Worm (Caenorhabditis elegans) whole organism, young adult: Measurements from ENCODE around the gene F53B3.6.
A peak's percentile ranks its signal among the peaks of the same experiment; 100 is the strongest.

ENCODE experiments used
- B0261.1 ChIP-seq: sonication (generic microtip); optimal IDR thresholded peaks from 2 replicates; lab custom pipeline; 2016; ENCODE audit warnings: mild to moderate bottlenecking, missing genetic modification characterization, moderate library complexity, missing compliant biosample characterization
- C17E4.6 ChIP-seq: fragments of 200-800 bp; sonication (Bioruptor generic); IDR thresholded peaks from 2 replicates; pipeline ENCODE4 v1.3.6; 2022; ENCODE audit warnings: missing genetic modification reagents, missing genetic modification characterization, missing compliant biosample characterization
- F23B12.7 ChIP-seq: sonication (generic microtip); optimal IDR thresholded peaks from 2 replicates; lab custom pipeline; 2017; ENCODE audit warnings: missing genetic modification characterization, mild to moderate bottlenecking, missing compliant biosample characterization, antibody characterized with exemption, moderate library complexity; ENCODE audit not compliant: insufficient read depth
- F55B11.4 ChIP-seq: sonication (generic microtip); optimal IDR thresholded peaks from 2 replicates; lab custom pipeline; 2016; ENCODE audit warnings: missing compliant biosample characterization, missing genetic modification characterization, borderline replicate concordance; ENCODE audit not compliant: insufficient read depth
- T26A5.8 ChIP-seq: sonication (generic microtip); optimal IDR thresholded peaks from 2 replicates; lab custom pipeline; 2016; ENCODE audit warnings: missing genetic modification characterization, missing compliant biosample characterization
- Y79H2A.3 ChIP-seq: fragments of 200-800 bp; sonication (Bioruptor generic); conservative IDR thresholded peaks from 2 replicates; pipeline ENCODE4 v1.3.6; 2022; ENCODE audit warnings: missing genetic modification reagents, missing genetic modification characterization, missing compliant biosample characterization
- ZK185.1 ChIP-seq: sonication (generic microtip); optimal IDR thresholded peaks from 2 replicates; lab custom pipeline; 2016; ENCODE audit warnings: mild to moderate bottlenecking, missing genetic modification characterization, missing compliant biosample characterization; ENCODE audit not compliant: poor library complexity, severe bottlenecking
- aptf-3 ChIP-seq: fragments of 200-800 bp; sonication (Bioruptor generic); IDR thresholded peaks from 2 replicates; pipeline ENCODE4 v1.3.6; 2022; ENCODE audit warnings: missing genetic modification characterization, missing compliant biosample characterization
- attf-6 ChIP-seq: fragments of 200-800 bp; sonication (Bioruptor generic); IDR thresholded peaks from 2 replicates; pipeline ENCODE4 v1.3.6; 2022; ENCODE audit warnings: missing genetic modification reagents, missing genetic modification characterization, missing compliant biosample characterization
- bed-1 ChIP-seq: fragments of 200-800 bp; sonication (Bioruptor generic); IDR thresholded peaks from 2 replicates; pipeline ENCODE4 v1.3.6; 2022; ENCODE audit warnings: missing genetic modification reagents, missing genetic modification characterization, missing compliant biosample characterization
- bed-2 ChIP-seq: fragments of 200-800 bp; sonication (Bioruptor generic); IDR thresholded peaks from 2 replicates; pipeline ENCODE4 v1.3.6; 2022; ENCODE audit warnings: missing genetic modification reagents, missing genetic modification characterization, missing compliant biosample characterization
- ccch-3 ChIP-seq: fragments of 200-800 bp; sonication (Bioruptor generic); optimal IDR thresholded peaks from 2 replicates; lab custom pipeline; 2018; ENCODE audit warnings: mild to moderate bottlenecking, missing genetic modification characterization, missing compliant biosample characterization
- ceh-58 ChIP-seq: fragments of 200-800 bp; sonication (Bioruptor generic); IDR thresholded peaks from 2 replicates; pipeline ENCODE4 v1.3.6; 2022; ENCODE audit warnings: missing genetic modification characterization, missing compliant biosample characterization
- die-1 ChIP-seq: sonication (generic microtip); optimal IDR thresholded peaks from 2 replicates; lab custom pipeline; 2016; ENCODE audit warnings: missing genotype, mild to moderate bottlenecking, missing genetic modification characterization, missing compliant biosample characterization
- dpl-1 ChIP-seq: fragments of 150-350 bp; optimal IDR thresholded peaks from 2 replicates; lab custom pipeline; 2014; ENCODE audit warnings: missing biosample characterization, missing genetic modification reagents, missing genetic modification characterization
- egl-18 ChIP-seq: fragments of 200-800 bp; sonication (Bioruptor generic); IDR thresholded peaks from 2 replicates; pipeline ENCODE4 v1.3.6; 2022; ENCODE audit warnings: missing genetic modification reagents, missing genetic modification characterization, missing compliant biosample characterization
- egl-44 ChIP-seq: fragments of 200-800 bp; sonication (Bioruptor generic); IDR thresholded peaks from 2 replicates; pipeline ENCODE4 v1.3.6; 2022; ENCODE audit warnings: missing genetic modification reagents, missing genetic modification characterization, missing compliant biosample characterization
- fkh-3 ChIP-seq: sonication (generic microtip); optimal IDR thresholded peaks from 2 replicates; lab custom pipeline; 2016; ENCODE audit warnings: mild to moderate bottlenecking, missing genetic modification characterization, missing compliant biosample characterization
- gei-17 ChIP-seq: fragments of 200-800 bp; sonication (Bioruptor generic); optimal IDR thresholded peaks from 2 replicates; lab custom pipeline; 2018; ENCODE audit warnings: mild to moderate bottlenecking, missing genetic modification characterization, missing compliant biosample characterization
- him-1 ChIP-seq: sonication (generic microtip); optimal IDR thresholded peaks from 2 replicates; lab custom pipeline; 2016; ENCODE audit warnings: missing genotype, missing genetic modification reagents, missing genetic modification characterization, missing compliant biosample characterization
- hmg-20 ChIP-seq: fragments of 200-800 bp; sonication (Bioruptor generic); IDR thresholded peaks from 2 replicates; pipeline ENCODE4 v1.3.6; 2022; ENCODE audit warnings: missing genetic modification reagents, missing genetic modification characterization, missing compliant biosample characterization
- let-526 ChIP-seq: fragments of 200-800 bp; sonication (Bioruptor generic); IDR thresholded peaks from 2 replicates; pipeline ENCODE4 v1.3.6; 2022; ENCODE audit warnings: missing genetic modification reagents, missing genetic modification characterization, missing compliant biosample characterization
- lir-1 ChIP-seq: fragments of 200-800 bp; sonication (Bioruptor generic); conservative IDR thresholded peaks from 2 replicates; pipeline ENCODE4 v1.3.6; 2022; ENCODE audit warnings: missing genetic modification reagents, missing genetic modification characterization, missing compliant biosample characterization
- lsl-1 ChIP-seq: fragments of 200-800 bp; sonication (Bioruptor generic); optimal IDR thresholded peaks from 2 replicates; lab custom pipeline; 2018; ENCODE audit warnings: mild to moderate bottlenecking, missing genetic modification characterization, moderate library complexity, missing compliant biosample characterization
- madf-10 ChIP-seq: sonication (generic microtip); optimal IDR thresholded peaks from 2 replicates; lab custom pipeline; 2016; ENCODE audit warnings: mild to moderate bottlenecking, missing genetic modification characterization, missing compliant biosample characterization
- madf-8 ChIP-seq: fragments of 200-800 bp; sonication (Bioruptor generic); conservative IDR thresholded peaks from 2 replicates; pipeline ENCODE4 v1.3.6; 2022; ENCODE audit warnings: missing genetic modification reagents, missing genetic modification characterization, missing compliant biosample characterization
- mes-4 ChIP-seq: sonication (generic microtip); optimal IDR thresholded peaks from 2 replicates; lab custom pipeline; 2016; ENCODE audit warnings: missing genotype, missing genetic modification characterization, missing compliant biosample characterization
- mxl-1 ChIP-seq: sonication (generic microtip); optimal IDR thresholded peaks from 2 replicates; lab custom pipeline; 2016; ENCODE audit warnings: missing genetic modification characterization, missing compliant biosample characterization
- nhr-90 ChIP-seq: sonication (generic microtip); optimal IDR thresholded peaks from 2 replicates; lab custom pipeline; 2016; ENCODE audit warnings: missing genotype, mild to moderate bottlenecking, missing genetic modification characterization, missing compliant biosample characterization
- repo-1 ChIP-seq: sonication (generic microtip); optimal IDR thresholded peaks from 2 replicates; lab custom pipeline; 2017; ENCODE audit warnings: mild to moderate bottlenecking, missing genetic modification characterization, missing compliant biosample characterization
- snpc-4 ChIP-seq, 5 experiments: fragments of 150-350 bp in 1 of 5; sonication (generic microtip) in 4 of 5; optimal IDR thresholded peaks; 2 replicates each; lab custom pipeline; 2014 to 2018; ENCODE audit warnings: missing genetic modification characterization in 5 of 5, missing biosample characterization in 3 of 5, antibody characterized with exemption in 2 of 5, mild to moderate bottlenecking in 2 of 5, missing compliant biosample characterization in 2 of 5, missing genotype in 2 of 5, moderate library complexity in 2 of 5, missing genetic modification reagents in 1 of 5
- somi-1 ChIP-seq: fragments of 200-800 bp; sonication (Bioruptor generic); optimal IDR thresholded peaks from 2 replicates; lab custom pipeline; 2018; ENCODE audit warnings: mild to moderate bottlenecking, missing genetic modification characterization, missing compliant biosample characterization
- sptf-2 ChIP-seq: fragments of 200-800 bp; sonication (Bioruptor generic); optimal IDR thresholded peaks from 2 replicates; lab custom pipeline; 2018; ENCODE audit warnings: mild to moderate bottlenecking, missing genetic modification characterization, missing compliant biosample characterization
- tbp1 ChIP-seq: fragments of 200-800 bp; sonication (Bioruptor generic); optimal IDR thresholded peaks from 2 replicates; lab custom pipeline; 2018; ENCODE audit warnings: mild to moderate bottlenecking, missing genetic modification characterization, missing compliant biosample characterization
- tbx-9 ChIP-seq: sonication (generic microtip); optimal IDR thresholded peaks from 2 replicates; lab custom pipeline; 2016; ENCODE audit warnings: borderline replicate concordance, missing genetic modification characterization, inconsistent platforms, missing compliant biosample characterization
- unc-130 ChIP-seq: sonication (generic microtip); optimal IDR thresholded peaks from 2 replicates; lab custom pipeline; 2016; ENCODE audit warnings: missing genetic modification reagents, missing genetic modification characterization, missing compliant biosample characterization
- unc-62 ChIP-seq: fragments of 150-350 bp; optimal IDR thresholded peaks from 2 replicates; lab custom pipeline; 2014; ENCODE audit warnings: missing biosample characterization, missing genetic modification reagents, missing genetic modification characterization
- zfh-2 ChIP-seq: fragments of 200-800 bp; sonication (Bioruptor generic); conservative IDR thresholded peaks from 2 replicates; pipeline ENCODE4 v1.3.6; 2022; ENCODE audit warnings: missing genetic modification reagents, missing genetic modification characterization, missing compliant biosample characterization
- ztf-3 ChIP-seq: fragments of 200-800 bp; sonication (Bioruptor generic); optimal IDR thresholded peaks from 2 replicates; lab custom pipeline; 2018; ENCODE audit warnings: mild to moderate bottlenecking, missing genetic modification characterization, missing compliant biosample characterization
- ztf-6 ChIP-seq: fragments of 200-800 bp; sonication (Bioruptor generic); IDR thresholded peaks from 2 replicates; pipeline ENCODE4 v1.3.6; 2022; ENCODE audit warnings: missing genetic modification reagents, missing genetic modification characterization, missing compliant biosample characterization

The F53B3.6 gene

ce11 chrX:2863946-2864345, at the start of gene F53B3.6:
TSS of gene F53B3.6 (plus strand) at chrX:2864229.
- TF ChIP-seq egl-18 (GFP tag; lab: Robert Waterston, UW) (no peak), gei-17 (no peak), ztf-3 (no peak), tbx-9 (no peak), zfh-2 (GFP tag; lab: Robert Waterston, UW) (0 out of 2 replicates have a peak, but pooled peaks have one; percentile 34)

DNA sequence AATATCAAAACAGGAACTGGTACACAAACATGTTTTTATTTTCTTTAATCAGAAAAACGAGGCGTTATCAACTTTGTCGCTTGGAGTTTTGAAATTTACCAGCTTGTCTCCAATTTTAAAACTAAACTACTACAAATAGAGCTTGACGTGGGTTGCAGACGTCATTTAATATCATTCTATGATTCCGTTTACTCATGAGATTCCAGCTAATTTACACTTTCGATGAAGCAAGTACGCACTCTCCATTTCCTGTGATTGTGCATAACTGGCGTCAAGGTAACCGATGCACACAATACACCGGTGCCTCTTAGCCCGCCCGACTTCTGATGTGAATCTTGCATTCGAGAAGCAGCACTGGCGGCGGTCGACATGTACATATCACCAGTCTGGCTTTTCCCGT, 45.1 kb upstream of the F53B3.6 start:
- TF ChIP-seq let-526 (no peak), aptf-3 (GFP tag; lab: Robert Waterston, UW) (no peak), him-1 (tag; lab: Kevin White, UChicago) (no peak), tbp1 (GFP tag; lab: Kevin White, UChicago) (no peak), ccch-3 (GFP tag; lab: Kevin White, UChicago) (no peak), F23B12.7 (tag; lab: Kevin White, UChicago) (no peak), mes-4 (tag; lab: Kevin White, UChicago) (no peak)

ce11 chrX:2819747-2820146, 44.3 kb upstream of the F53B3.6 start:
- no peak for TF ChIP-seq repo-1 (tag; lab: Kevin White, UChicago)
- TF ChIP-seq mxl-1 (tag; lab: Kevin White, UChicago): no peak
- no peak for TF ChIP-seq somi-1
- no peak for TF ChIP-seq attf-6 (GFP tag; lab: Robert Waterston, UW)
- no peak for TF ChIP-seq ceh-58 (GFP tag; lab: Robert Waterston, UW)
- TF ChIP-seq unc-62 (GFP tag; lab: Kevin White, UChicago): no peak
- no peak for TF ChIP-seq bed-2 (GFP tag; lab: Robert Waterston, UW)
- TF ChIP-seq let-526: no peak
- TF ChIP-seq ZK185.1 (tag; lab: Kevin White, UChicago): no peak
- TF ChIP-seq nhr-90 (tag; lab: Kevin White, UChicago): no peak
- no peak for TF ChIP-seq sptf-2 (GFP tag; lab: Kevin White, UChicago)
- no peak for TF ChIP-seq dpl-1 (GFP tag; lab: Kevin White, UChicago)
- TF ChIP-seq ztf-6 (GFP tag; lab: Robert Waterston, UW): no peak
- TF ChIP-seq egl-44 (GFP tag; lab: Robert Waterston, UW): no peak
- TF ChIP-seq ztf-3: no peak
- no peak for TF ChIP-seq fkh-3 (tag; lab: Kevin White, UChicago)
- no peak for TF ChIP-seq snpc-4 (GFP tag; optimal IDR thresholded peaks at IDR 0.05; lab: Kevin White, UChicago)
- no peak for TF ChIP-seq snpc-4 (tag; optimal IDR thresholded peaks at IDR 0.05; lab: Kevin White, UChicago)

DNA sequence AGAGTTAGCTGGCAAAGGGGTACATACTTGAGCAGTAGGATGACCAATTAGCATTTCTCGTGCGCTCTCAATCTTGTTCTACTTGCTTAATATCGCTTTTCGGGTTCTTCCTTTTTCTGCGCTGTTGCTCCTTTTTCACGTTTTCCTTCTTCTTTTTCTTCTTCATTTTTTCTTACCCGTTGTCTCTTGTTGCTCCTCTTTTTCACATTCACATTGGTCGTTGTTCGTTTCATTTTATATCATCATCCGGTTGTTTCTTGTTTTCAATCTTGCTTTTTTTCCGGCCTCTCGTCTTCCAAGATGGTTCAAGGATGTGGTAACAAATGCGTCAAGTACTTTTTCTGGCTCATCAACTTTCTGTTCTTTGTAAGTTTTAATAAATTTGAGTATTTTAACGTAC, 43.9 kb upstream of the F53B3.6 start, which contains the start of gene tsp-6:
TSS of gene tsp-6 (plus strand) at position 301 of the 400 bp plus-strand sequence.
- TF ChIP-seq bed-1: no peak
- TF ChIP-seq F55B11.4: no peak
- no peak for TF ChIP-seq die-1 (tag; lab: Kevin White, UChicago)
- TF ChIP-seq hmg-20 (GFP tag; lab: Robert Waterston, UW): no peak
- TF ChIP-seq tbx-9: no peak
- TF ChIP-seq unc-130 (GFP tag; lab: Kevin White, UChicago): no peak
- no peak for TF ChIP-seq lsl-1
- no peak for TF ChIP-seq C17E4.6 (GFP tag; lab: Robert Waterston, UW)
- no peak for TF ChIP-seq let-526
- no peak for TF ChIP-seq madf-8 (GFP tag; lab: Robert Waterston, UW)
- TF ChIP-seq B0261.1: no peak
- no peak for TF ChIP-seq lir-1
- no peak for TF ChIP-seq madf-10 (tag; lab: Kevin White, UChicago)
- TF ChIP-seq T26A5.8 (tag; lab: Kevin White, UChicago): no peak
- TF ChIP-seq Y79H2A.3: no peak
- no peak for TF ChIP-seq sptf-2 (GFP tag; lab: Kevin White, UChicago)
